Worm (Caenorhabditis elegans) whole organism, midembryonic: Measurements from ENCODE around the gene C40A11.6.

Experiments
- T22C8.4 ChIP-seq: fragments of 200-800 bp; sonication (Bioruptor generic); IDR thresholded peaks from 2 replicates; pipeline ENCODE4 v1.3.6; 2022; ENCODE audit warnings: missing genetic modification characterization, missing compliant biosample characterization
- cog-1 ChIP-seq: sonication (generic microtip); optimal IDR thresholded peaks from 2 replicates; lab custom pipeline; 2016; ENCODE audit warnings: missing genetic modification characterization, missing compliant biosample characterization
- flt-1 ChIP-seq: fragments of 200-800 bp; sonication (Bioruptor generic); IDR thresholded peaks from 2 replicates; pipeline ENCODE4 v1.3.6; 2022; ENCODE audit warnings: missing genetic modification characterization, missing compliant biosample characterization
- klf-2 ChIP-seq: fragments of 200-800 bp; sonication (Bioruptor generic); conservative IDR thresholded peaks from 2 replicates; pipeline ENCODE4 v1.3.6; 2022; ENCODE audit warnings: missing genetic modification reagents, missing genetic modification characterization, missing compliant biosample characterization
- med-1 ChIP-seq: sonication (generic microtip); optimal IDR thresholded peaks from 2 replicates; lab custom pipeline; 2017; ENCODE audit warnings: missing genetic modification characterization, mild to moderate bottlenecking, missing compliant biosample characterization, antibody characterized with exemption, missing genetic modification reagents; ENCODE audit not compliant: insufficient read depth
- ref-1 ChIP-seq: fragments of 200-800 bp; sonication (Bioruptor generic); conservative IDR thresholded peaks from 2 replicates; pipeline ENCODE4 v1.3.6; 2022; ENCODE audit warnings: missing genetic modification reagents, missing genetic modification characterization, missing compliant biosample characterization
- tab-1 ChIP-seq: fragments of 200-800 bp; sonication (Bioruptor generic); IDR thresholded peaks from 2 replicates; pipeline ENCODE4 v1.3.6; 2022; ENCODE audit warnings: missing genetic modification characterization, missing compliant biosample characterization
- ztf-29 ChIP-seq: fragments of 200-800 bp; sonication (Bioruptor generic); IDR thresholded peaks from 2 replicates; pipeline ENCODE4 v1.3.6; 2022; ENCODE audit warnings: missing genetic modification reagents, missing genetic modification characterization, missing compliant biosample characterization

- TF ChIP-seq T22C8.4 (GFP tag; lab: Robert Waterston, UW), result no peak
- TF ChIP-seq ref-1 (GFP tag; lab: Robert Waterston, UW), result no peak
- TF ChIP-seq cog-1, result no peak
- no peak for TF ChIP-seq ztf-29
- TF ChIP-seq med-1 (GFP tag; lab: Kevin White, UChicago), result no peak
- TF ChIP-seq flt-1, result no peak
- TF ChIP-seq tab-1 (GFP tag; lab: Robert Waterston, UW), result no peak
- TF ChIP-seq klf-2, result no peak
These were observed 9.9 kb downstream of the C40A11.6 start, which contains the start of gene hpo-7 for ce11 chrII:2135604-2136003.
